Worm (Caenorhabditis elegans) whole organism, mixed stage, embryonic: ENCODE results near the gene cnep-1.

ENCODE experiments used
- ces-1 ChIP-seq: fragments of 150-350 bp; optimal IDR thresholded peaks from 2 replicates; lab custom pipeline; 2014; ENCODE audit warnings: missing biosample characterization, missing genetic modification reagents, missing genetic modification characterization
- elt-3 ChIP-seq: fragments of 150-350 bp; optimal IDR thresholded peaks from 2 replicates; lab custom pipeline; 2014; ENCODE audit warnings: missing biosample characterization, missing genetic modification characterization
- flh-1 ChIP-seq: fragments of 200-800 bp; sonication (Bioruptor generic); optimal IDR thresholded peaks from 2 replicates; lab custom pipeline; 2018; ENCODE audit warnings: mild to moderate bottlenecking, missing genetic modification characterization, moderate library complexity, missing compliant biosample characterization
- lin-13 ChIP-seq: fragments of 150-350 bp; optimal IDR thresholded peaks from 2 replicates; lab custom pipeline; 2014; ENCODE audit warnings: missing biosample characterization, missing genetic modification characterization
- lsy-2 ChIP-seq: fragments of 150-350 bp; optimal IDR thresholded peaks from 2 replicates; lab custom pipeline; 2014; ENCODE audit warnings: missing biosample characterization, missing genetic modification characterization
- nhr-12 ChIP-seq: fragments of 150-350 bp; optimal IDR thresholded peaks from 2 replicates; lab custom pipeline; 2014; ENCODE audit warnings: missing biosample characterization, missing genetic modification characterization
- nhr-237 ChIP-seq: fragments of 150-350 bp; optimal IDR thresholded peaks from 2 replicates; lab custom pipeline; 2014; ENCODE audit warnings: missing biosample characterization, missing genetic modification characterization
- nhr-28 ChIP-seq: fragments of 150-350 bp; optimal IDR thresholded peaks from 2 replicates; lab custom pipeline; 2014; ENCODE audit warnings: missing biosample characterization, missing genetic modification characterization
- nhr-76 ChIP-seq: sonication (generic microtip); optimal IDR thresholded peaks from 2 replicates; lab custom pipeline; 2017; ENCODE audit warnings: missing biosample characterization, missing genetic modification characterization
- pha-4 ChIP-seq: fragments of 150-350 bp; optimal IDR thresholded peaks from 2 replicates; lab custom pipeline; 2018; ENCODE audit warnings: missing biosample characterization, missing genetic modification reagents, missing genetic modification characterization
- sem-2 ChIP-seq: fragments of 200-800 bp; sonication (Bioruptor generic); optimal IDR thresholded peaks from 2 replicates; lab custom pipeline; 2018; ENCODE audit warnings: mild to moderate bottlenecking, missing genetic modification characterization, missing compliant biosample characterization
- snpc-4 ChIP-seq: fragments of 150-350 bp; optimal IDR thresholded peaks from 2 replicates; lab custom pipeline; 2014; ENCODE audit warnings: missing biosample characterization, missing genetic modification characterization
- sptf-1 ChIP-seq: sonication (generic microtip); optimal IDR thresholded peaks from 2 replicates; lab custom pipeline; 2017; ENCODE audit warnings: mild to moderate bottlenecking, missing genetic modification characterization, moderate library complexity, missing compliant biosample characterization
- unc-39 ChIP-seq: fragments of 150-350 bp; optimal IDR thresholded peaks from 2 replicates; lab custom pipeline; 2014; ENCODE audit warnings: missing biosample characterization, missing genetic modification characterization

DNA sequence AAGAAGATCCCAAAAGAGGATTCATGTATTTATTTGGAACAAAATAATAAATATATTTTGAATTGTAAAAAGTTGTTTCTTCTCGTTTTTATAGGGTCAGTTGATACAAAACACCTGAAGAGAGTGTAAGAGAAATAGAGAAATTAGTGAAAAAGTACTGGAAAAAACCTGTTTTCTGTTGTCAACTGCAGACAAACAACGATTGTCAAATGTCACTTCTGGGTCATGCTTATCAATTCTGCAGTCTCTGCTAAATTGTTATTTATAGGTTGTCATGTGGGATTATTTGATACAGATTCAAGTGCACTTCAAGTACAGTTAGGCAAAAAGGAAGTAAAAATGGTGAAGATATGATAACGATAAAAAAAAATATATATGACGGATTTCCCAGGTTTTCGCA is 37.6 kb upstream of the cnep-1 start:
- no peak for TF ChIP-seq snpc-4 (tag; lab: Kevin White, UChicago)
- no peak for TF ChIP-seq nhr-76 (tag; lab: Kevin White, UChicago)
- TF ChIP-seq flh-1 (GFP tag; lab: Kevin White, UChicago), result no peak
- no peak for TF ChIP-seq pha-4
- no peak for TF ChIP-seq nhr-237 (tag; lab: Kevin White, UChicago)
- TF ChIP-seq elt-3 (tag; lab: Kevin White, UChicago), result no peak
- no peak for TF ChIP-seq ces-1 (GFP tag; lab: Kevin White, UChicago)
- TF ChIP-seq sem-2 (GFP tag; lab: Kevin White, UChicago), result no peak
- no peak for TF ChIP-seq unc-39
- TF ChIP-seq lsy-2 (tag; lab: Kevin White, UChicago), result no peak
- no peak for TF ChIP-seq nhr-12 (tag; lab: Kevin White, UChicago)
- no peak for TF ChIP-seq nhr-28 (tag; lab: Kevin White, UChicago)
- no peak for TF ChIP-seq sptf-1
- TF ChIP-seq lin-13 (tag; lab: Kevin White, UChicago), result no peak
